Worm (Caenorhabditis elegans): ENCODE results near the gene clc-27.

- TF ChIP-seq T22C8.4 (GFP tag; IDR thresholded peaks at IDR 0.05) (no peak), ref-1 (GFP tag; conservative IDR thresholded peaks at IDR 0.05) (no peak), tab-1 (GFP tag; IDR thresholded peaks at IDR 0.05) (no peak), ztf-23 (GFP tag; IDR thresholded peaks at IDR 0.05) (no peak), med-1 (GFP tag; optimal IDR thresholded peaks at IDR 0.05; ENCODE audit: insufficient read depth) (no peak)
These were observed 18.6 kb upstream of the clc-27 start for ce11 chrIII:989558-989957.

Data from whole organism, midembryonic.